Fruit fly (Drosophila melanogaster) whole organism, embryonic: ENCODE data around the gene CG6254.
A peak's percentile ranks its signal among the peaks of the same experiment; 100 is the strongest.

Experiments
- ATbp ChIP-seq: fragments of 200-800 bp; sonication (Bioruptor generic); optimal IDR thresholded peaks from 2 replicates; lab custom pipeline; 2017; ENCODE audit warnings: missing biosample characterization, mild to moderate bottlenecking, missing genetic modification characterization, missing genetic modification reagents
- Ada2b ChIP-seq: fragments of 200-800 bp; sonication (Bioruptor generic); IDR thresholded peaks from 2 replicates; pipeline ENCODE4 v1.3.6; 2022; ENCODE audit warnings: missing biosample characterization, missing genetic modification characterization
- BEAF-32 ChIP-seq: fragments of 200-800 bp; sonication (Bioruptor generic); optimal IDR thresholded peaks from 3 replicates; lab custom pipeline; 2017; ENCODE audit warnings: missing biosample characterization, missing genetic modification characterization, mild to moderate bottlenecking, moderate library complexity, missing genetic modification reagents
- Blimp-1 ChIP-seq: fragments of 200-800 bp; sonication (Bioruptor generic); optimal IDR thresholded peaks from 3 replicates; lab custom pipeline; 2018; ENCODE audit warnings: missing biosample characterization, missing genetic modification characterization, mild to moderate bottlenecking, moderate library complexity, missing genetic modification reagents
- CG10462 ChIP-seq: fragments of 200-800 bp; sonication (Bioruptor generic); optimal IDR thresholded peaks from 2 replicates; lab custom pipeline; 2016; ENCODE audit warnings: missing biosample characterization, missing genetic modification characterization
- CG10654 ChIP-seq: fragments of 200-800 bp; sonication (Bioruptor generic); optimal IDR thresholded peaks from 2 replicates; lab custom pipeline; 2016; ENCODE audit warnings: missing biosample characterization, missing genetic modification characterization
- CG12155 ChIP-seq: fragments of 200-800 bp; sonication (Bioruptor generic); optimal IDR thresholded peaks from 3 replicates; lab custom pipeline; 2016; ENCODE audit warnings: missing biosample characterization, missing genetic modification characterization
- CG12659 ChIP-seq: fragments of 200-800 bp; sonication (Bioruptor generic); optimal IDR thresholded peaks from 3 replicates; lab custom pipeline; 2017; ENCODE audit warnings: mild to moderate bottlenecking, missing biosample characterization, missing genetic modification reagents, missing genetic modification characterization
- CG17359 ChIP-seq: fragments of 200-800 bp; sonication (Bioruptor generic); optimal IDR thresholded peaks from 3 replicates; lab custom pipeline; 2018; ENCODE audit warnings: missing biosample characterization, mild to moderate bottlenecking, missing genetic modification characterization, moderate library complexity
- CG17361 ChIP-seq: fragments of 200-800 bp; sonication (Bioruptor generic); IDR thresholded peaks from 3 replicates; pipeline ENCODE4 v1.3.6; 2022; ENCODE audit warnings: missing biosample characterization, missing genetic modification characterization
- CG18764 ChIP-seq: fragments of 200-800 bp; sonication (Bioruptor generic); optimal IDR thresholded peaks from 3 replicates; lab custom pipeline; 2016; ENCODE audit warnings: missing biosample characterization, missing genetic modification characterization
- CG33213 ChIP-seq: fragments of 200-800 bp; sonication (Bioruptor generic); optimal IDR thresholded peaks from 3 replicates; lab custom pipeline; 2016; ENCODE audit warnings: missing biosample characterization, missing genetic modification characterization
- CG43689 ChIP-seq: fragments of 200-800 bp; sonication (Bioruptor generic); IDR thresholded peaks from 2 replicates; pipeline ENCODE4 v1.3.6; 2022; ENCODE audit warnings: missing biosample characterization, missing genetic modification characterization
- CG4404 ChIP-seq: fragments of 200-800 bp; sonication (Bioruptor generic); IDR thresholded peaks from 2 replicates; pipeline ENCODE4 v1.3.6; 2022; ENCODE audit warnings: missing biosample characterization, missing genetic modification characterization
- CG4424 ChIP-seq: fragments of 200-800 bp; sonication (Bioruptor generic); optimal IDR thresholded peaks from 3 replicates; lab custom pipeline; 2016; ENCODE audit warnings: missing biosample characterization, missing genetic modification characterization
- CG6175 ChIP-seq: fragments of 200-800 bp; sonication (Bioruptor generic); IDR thresholded peaks from 3 replicates; pipeline ENCODE4 v1.3.6; 2022; ENCODE audit warnings: missing biosample characterization, missing genetic modification characterization
- CG6791 ChIP-seq: fragments of 200-800 bp; sonication (Bioruptor generic); IDR thresholded peaks from 3 replicates; pipeline ENCODE4 v1.3.6; 2022; ENCODE audit warnings: missing biosample characterization, missing genetic modification characterization; ENCODE audit not compliant: partially characterized antibody
- CG7963 ChIP-seq: fragments of 200-800 bp; sonication (Bioruptor generic); IDR thresholded peaks from 3 replicates; pipeline ENCODE4 v1.3.6; 2022; ENCODE audit warnings: missing biosample characterization, missing genetic modification characterization; ENCODE audit not compliant: partially characterized antibody
- CG8944 ChIP-seq: fragments of 200-800 bp; sonication (Bioruptor generic); optimal IDR thresholded peaks from 3 replicates; lab custom pipeline; 2016; ENCODE audit warnings: missing biosample characterization, missing genetic modification characterization
- CG9727 ChIP-seq: fragments of 200-800 bp; sonication (Bioruptor generic); optimal IDR thresholded peaks from 3 replicates; lab custom pipeline; 2017; ENCODE audit warnings: missing biosample characterization, mild to moderate bottlenecking, missing genetic modification characterization
- CG9932 ChIP-seq: fragments of 200-800 bp; sonication (Bioruptor generic); IDR thresholded peaks from 2 replicates; pipeline ENCODE4 v1.3.6; 2022; ENCODE audit warnings: missing biosample characterization, missing genetic modification characterization
- CHES-1-like ChIP-seq: fragments of 200-800 bp; sonication (Bioruptor generic); optimal IDR thresholded peaks from 2 replicates; lab custom pipeline; 2016; ENCODE audit warnings: missing biosample characterization, missing genetic modification characterization
- CTCF ChIP-seq: fragments of 200-800 bp; sonication (Bioruptor generic); optimal IDR thresholded peaks from 2 replicates; lab custom pipeline; 2017; ENCODE audit warnings: missing biosample characterization, mild to moderate bottlenecking, missing genetic modification characterization, moderate library complexity
- Dek ChIP-seq: fragments of 200-800 bp; sonication (Bioruptor generic); optimal IDR thresholded peaks from 3 replicates; lab custom pipeline; 2019; ENCODE audit warnings: missing biosample characterization, mild to moderate bottlenecking, missing genetic modification characterization, moderate library complexity
- Dfd ChIP-seq, 2 experiments: fragments of >200 bp; optimal IDR thresholded peaks; 2 replicates each; lab custom pipeline; 2017; ENCODE audit warnings: missing biosample characterization in 2 of 2, missing genetic modification characterization in 2 of 2
- E2f1 ChIP-seq: fragments of 200-800 bp; sonication (Bioruptor generic); IDR thresholded peaks from 2 replicates; pipeline ENCODE4 v1.3.6; 2022; ENCODE audit warnings: missing biosample characterization, missing genetic modification characterization
- Eip74EF ChIP-seq, 2 experiments: fragments of 200-800 bp in 1 of 2; fragments of >200 bp in 1 of 2; sonication (Bioruptor generic) in 1 of 2; optimal IDR thresholded peaks; 2 replicates each; lab custom pipeline; 2017 to 2019; ENCODE audit warnings: missing biosample characterization in 2 of 2, missing genetic modification characterization in 2 of 2, mild to moderate bottlenecking in 1 of 2, moderate library complexity in 1 of 2
- Hr39 ChIP-seq: fragments of >200 bp; optimal IDR thresholded peaks from 2 replicates; lab custom pipeline; 2017
- Lpt ChIP-seq: fragments of >200 bp; optimal IDR thresholded peaks from 2 replicates; lab custom pipeline; 2018; ENCODE audit warnings: missing biosample characterization, missing genetic modification characterization
- Meics ChIP-seq: fragments of 200-800 bp; sonication (Bioruptor generic); optimal IDR thresholded peaks from 2 replicates; lab custom pipeline; 2017; ENCODE audit warnings: missing biosample characterization, mild to moderate bottlenecking, missing genetic modification characterization
- Myb ChIP-seq: fragments of 200-800 bp; sonication (Bioruptor generic); optimal IDR thresholded peaks from 2 replicates; lab custom pipeline; 2016; ENCODE audit warnings: missing biosample characterization, missing genetic modification characterization
- Rx ChIP-seq: fragments of 200-800 bp; sonication (Bioruptor generic); IDR thresholded peaks from 2 replicates; pipeline ENCODE4 v1.3.6; 2022; ENCODE audit warnings: missing biosample characterization, missing genetic modification characterization
- aop ChIP-seq: fragments of 200-800 bp; sonication (Bioruptor generic); IDR thresholded peaks from 2 replicates; pipeline ENCODE4 v1.3.6; 2022; ENCODE audit warnings: missing biosample characterization, missing genetic modification characterization
- ap ChIP-seq: fragments of 200-800 bp; sonication (Bioruptor generic); IDR thresholded peaks from 2 replicates; pipeline ENCODE4 v1.3.6; 2022; ENCODE audit warnings: missing biosample characterization, missing genetic modification characterization
- ato ChIP-seq: fragments of 200-800 bp; sonication (Bioruptor generic); IDR thresholded peaks from 2 replicates; pipeline ENCODE4 v1.3.6; 2022; ENCODE audit warnings: missing biosample characterization, missing genetic modification characterization; ENCODE audit not compliant: partially characterized antibody
- bab2 ChIP-seq: fragments of 200-800 bp; sonication (Bioruptor generic); optimal IDR thresholded peaks from 2 replicates; lab custom pipeline; 2016; ENCODE audit warnings: missing biosample characterization, missing genetic modification characterization
- bowl ChIP-seq: fragments of 200-800 bp; sonication (Bioruptor generic); IDR thresholded peaks from 2 replicates; pipeline ENCODE4 v1.3.6; 2022; ENCODE audit warnings: missing biosample characterization, missing genetic modification characterization
- dpn ChIP-seq, 2 experiments: fragments of 200-800 bp; sonication (Bioruptor generic); optimal IDR thresholded peaks; 3 replicates each; lab custom pipeline; 2016; ENCODE audit warnings: missing biosample characterization in 2 of 2, missing genetic modification characterization in 2 of 2
- exex ChIP-seq: fragments of 200-800 bp; sonication (Bioruptor generic); optimal IDR thresholded peaks from 4 replicates; lab custom pipeline; 2018; ENCODE audit warnings: missing biosample characterization, mild to moderate bottlenecking, missing genetic modification characterization, moderate library complexity
- eyg ChIP-seq: fragments of 200-800 bp; sonication (Bioruptor generic); optimal IDR thresholded peaks from 3 replicates; lab custom pipeline; 2016; ENCODE audit warnings: missing biosample characterization, missing genetic modification characterization
- gcm ChIP-seq: fragments of 200-800 bp; sonication (Bioruptor generic); optimal IDR thresholded peaks from 2 replicates; lab custom pipeline; 2019; ENCODE audit warnings: missing biosample characterization, mild to moderate bottlenecking, missing genetic modification characterization, moderate library complexity
- gro ChIP-seq: fragments of 200-800 bp; sonication (Bioruptor generic); optimal IDR thresholded peaks from 2 replicates; lab custom pipeline; 2016; ENCODE audit warnings: missing biosample characterization, missing genetic modification characterization
- ham ChIP-seq: fragments of 200-800 bp; sonication (Bioruptor generic); IDR thresholded peaks from 2 replicates; pipeline ENCODE4 v1.3.6; 2022; ENCODE audit warnings: missing biosample characterization, missing genetic modification characterization
- inv ChIP-seq: fragments of 200-800 bp; sonication (Bioruptor generic); IDR thresholded peaks from 2 replicates; pipeline ENCODE4 v1.3.6; 2022; ENCODE audit warnings: missing biosample characterization, missing genetic modification characterization; ENCODE audit not compliant: partially characterized antibody
- ken ChIP-seq: fragments of 200-800 bp; sonication (Bioruptor generic); IDR thresholded peaks from 3 replicates; pipeline ENCODE4 v1.3.6; 2022; ENCODE audit warnings: missing biosample characterization, missing genetic modification characterization
- nmo ChIP-seq: fragments of 200-800 bp; sonication (Bioruptor generic); optimal IDR thresholded peaks from 2 replicates; lab custom pipeline; 2018; ENCODE audit warnings: missing biosample characterization, mild to moderate bottlenecking, missing genetic modification characterization, moderate library complexity
- odd ChIP-seq: fragments of 200-800 bp; sonication (Bioruptor generic); optimal IDR thresholded peaks from 2 replicates; lab custom pipeline; 2017; ENCODE audit warnings: missing biosample characterization, mild to moderate bottlenecking, missing genetic modification characterization
- sens-2 ChIP-seq: fragments of 200-800 bp; sonication (Bioruptor generic); IDR thresholded peaks from 2 replicates; pipeline ENCODE4 v1.3.6; 2022; ENCODE audit warnings: missing biosample characterization, missing genetic modification characterization
- shn ChIP-seq: fragments of 200-800 bp; sonication (Bioruptor generic); optimal IDR thresholded peaks from 3 replicates; lab custom pipeline; 2016; ENCODE audit warnings: missing biosample characterization, missing genetic modification characterization
- stc ChIP-seq: fragments of 200-800 bp; sonication (Bioruptor generic); IDR thresholded peaks from 2 replicates; pipeline ENCODE4 v1.3.6; 2022; ENCODE audit warnings: missing biosample characterization, missing genetic modification characterization
- trem ChIP-seq: fragments of 200-800 bp; optimal IDR thresholded peaks from 3 replicates; lab custom pipeline; 2019; ENCODE audit warnings: missing biosample characterization, mild to moderate bottlenecking, missing genetic modification characterization, moderate library complexity
- zen ChIP-seq: fragments of 200-800 bp; sonication (Bioruptor generic); optimal IDR thresholded peaks from 3 replicates; lab custom pipeline; 2018; ENCODE audit warnings: missing biosample characterization, mild to moderate bottlenecking, missing genetic modification characterization, moderate library complexity

The CG6254 gene

dm6 chr3R:10161163-10161562 lies at the start of gene CG6254 (continued):
- TF ChIP-seq ap (no peak), CG6175 (GFP tag; lab: Robert Waterston, UW) (no peak), CG18764 (GFP tag; lab: Kevin White, UChicago) (peak; percentile 6), ham (GFP tag; lab: Robert Waterston, UW) (no peak), aop (GFP tag; lab: Robert Waterston, UW) (0 out of 2 replicates have a peak, but pooled peaks have one; percentile 27), stc (GFP tag; lab: Robert Waterston, UW) (no peak), BEAF-32 (GFP tag; lab: Kevin White, UChicago) (peak; percentile 27), bowl (GFP tag; lab: Robert Waterston, UW) (no peak), trem (peak; percentile 39), ATbp (no peak), CTCF (no peak), nmo (GFP tag; lab: Kevin White, UChicago) (no peak), zen (tag; lab: Kevin White, UChicago) (peak; percentile 37), Rx (no peak), CG17361 (GFP tag; lab: Robert Waterston, UW) (no peak), gro (GFP tag; lab: Kevin White, UChicago) (peak; percentile 56), CG8944 (GFP tag; lab: Kevin White, UChicago) (peak; percentile 30), CG4404 (GFP tag; lab: Robert Waterston, UW) (no peak), Dfd (GFP tag; optimal IDR thresholded peaks at IDR 0.05; lab: Kevin White, UChicago) (no peak), exex (tag; lab: Kevin White, UChicago) (no peak), CG33213 (GFP tag; lab: Kevin White, UChicago) (peak; percentile 40), Lpt (GFP tag; lab: Kevin White, UChicago) (no peak), E2f1 (GFP tag; lab: Robert Waterston, UW) (no peak), Ada2b (GFP tag; lab: Robert Waterston, UW) (0 out of 2 replicates have a peak, but pooled peaks have one; percentile 8), Eip74EF (GFP tag; optimal IDR thresholded peaks at IDR 0.05; lab: Kevin White, UChicago) (no peak), dpn (GFP tag; optimal IDR thresholded peaks at IDR 0.05; lab: Kevin White, UChicago) (peak in 1 of 2 experiments; percentile 47), CG6791 (GFP tag; lab: Robert Waterston, UW) (peak; percentile 47; the same call in 1 of the 3 replicates), CG7963 (GFP tag; lab: Robert Waterston, UW) (no peak), CG4424 (GFP tag; lab: Kevin White, UChicago) (no peak), Myb (GFP tag; lab: Kevin White, UChicago) (peak; percentile 93), CG10462 (GFP tag; lab: Kevin White, UChicago) (peak; percentile 14), CG9932 (GFP tag; lab: Robert Waterston, UW) (peak; percentile 76), odd (GFP tag; lab: Kevin White, UChicago) (no peak), CG12659 (GFP tag; lab: Kevin White, UChicago) (peak; percentile 54), Dek (tag; lab: Kevin White, UChicago) (no peak), CG12155 (GFP tag; lab: Kevin White, UChicago) (peak; percentile 28), CG10654 (GFP tag; lab: Kevin White, UChicago) (peak; percentile 18), inv (GFP tag; lab: Robert Waterston, UW) (peak; percentile 28; the same call in 1 of the 2 replicates), bab2 (peak; percentile 1), sens-2 (0 out of 2 replicates have a peak, but pooled peaks have one; percentile 14), Meics (GFP tag; lab: Kevin White, UChicago) (peak; percentile 50), CG9727 (GFP tag; lab: Kevin White, UChicago) (no peak), gcm (GFP tag; lab: Kevin White, UChicago) (no peak), CG17359 (no peak), Hr39 (lab: Kevin White, UChicago) (no peak), shn (GFP tag; lab: Kevin White, UChicago) (peak; percentile 17), ato (GFP tag; lab: Robert Waterston, UW) (peak; percentile 60; the same call in 1 of the 2 replicates), ken (peak; percentile 40; the same call in 1 of the 3 replicates), eyg (GFP tag; lab: Kevin White, UChicago) (peak; percentile 38), CHES-1-like (GFP tag; lab: Kevin White, UChicago) (peak; percentile 67), CG43689 (GFP tag; lab: Robert Waterston, UW) (no peak), Blimp-1 (peak; percentile 61)
